Fruit fly (Drosophila melanogaster) whole organism: ENCODE data around the gene CG43815.

ENCODE experiments used
- CG8478 ChIP-seq: fragments of >200 bp; optimal IDR thresholded peaks from 2 replicates; lab custom pipeline; 2018; ENCODE audit warnings: inconsistent platforms
- Dll ChIP-seq: fragments of >200 bp; optimal IDR thresholded peaks from 2 replicates; lab custom pipeline; 2017
- EcR ChIP-seq, 2 experiments: fragments of >200 bp; optimal IDR thresholded peaks; 2 replicates each; lab custom pipeline; 2017; ENCODE audit warnings: missing biosample characterization in 2 of 2, missing genetic modification characterization in 2 of 2, missing genetic modification reagents in 2 of 2
- pan ChIP-seq: fragments of >200 bp; optimal IDR thresholded peaks from 2 replicates; lab custom pipeline; 2017
- psq ChIP-seq: fragments of >200 bp; optimal IDR thresholded peaks from 2 replicates; lab custom pipeline; 2017

dm6 chr2L:3587286-3587685 is 11.3 kb downstream of the CG43815 start:
- TF ChIP-seq psq (lab: Kevin White, UChicago) (no peak), pan (lab: Kevin White, UChicago) (no peak), Dll (lab: Kevin White, UChicago) (no peak), EcR (GFP tag; optimal IDR thresholded peaks at IDR 0.05; lab: Kevin White, UChicago) (no peak), CG8478 (lab: Kevin White, UChicago) (no peak)
